Fruit fly (Drosophila melanogaster) whole organism, pupa: ENCODE data around the gene Fur1.

Experiments
- CG13204 ChIP-seq: fragments of 200-800 bp; sonication (Bioruptor generic); optimal IDR thresholded peaks from 2 replicates; lab custom pipeline; 2018; ENCODE audit warnings: missing biosample characterization, mild to moderate bottlenecking, missing genetic modification characterization, moderate library complexity
- CG9948 ChIP-seq: fragments of 200-800 bp; sonication (Bioruptor generic); optimal IDR thresholded peaks from 2 replicates; lab custom pipeline; 2018; ENCODE audit warnings: missing biosample characterization, mild to moderate bottlenecking, missing genetic modification characterization, moderate library complexity
- EcR ChIP-seq: fragments of 200-800 bp; sonication (Bioruptor generic); optimal IDR thresholded peaks from 3 replicates; lab custom pipeline; 2019; ENCODE audit warnings: missing biosample characterization, missing genetic modification characterization, mild to moderate bottlenecking, moderate library complexity, missing genetic modification reagents
- Ets98B ChIP-seq: fragments of 200-800 bp; sonication (Bioruptor generic); IDR thresholded peaks from 2 replicates; pipeline ENCODE4 v1.3.6; 2022; ENCODE audit warnings: missing biosample characterization, missing genetic modification characterization
- Pif1B ChIP-seq: fragments of 200-800 bp; sonication (Bioruptor generic); optimal IDR thresholded peaks from 3 replicates; lab custom pipeline; 2016; ENCODE audit warnings: missing biosample characterization, missing genetic modification characterization

dm6 chr3R:25335065-25335464 is 137.8 kb downstream of the Fur1 start, which contains the start of the genes CG10669 and CG11902:
- no peak for TF ChIP-seq Ets98B (GFP tag; lab: Robert Waterston, UW)
- TF ChIP-seq EcR, result no peak
- TF ChIP-seq Pif1B (GFP tag; lab: Kevin White, UChicago), result no peak
- TF ChIP-seq CG9948 (tag; lab: Kevin White, UChicago), result no peak
- TF ChIP-seq CG13204, result no peak
